Fruit fly (Drosophila melanogaster) whole organism, adult: ENCODE data around the gene CG15543.

ENCODE experiments used
- CG11617 ChIP-seq: fragments of 200-800 bp; sonication (Bioruptor generic); optimal IDR thresholded peaks from 2 replicates; lab custom pipeline; 2017; ENCODE audit warnings: mild to moderate bottlenecking, missing biosample characterization, missing genetic modification reagents, missing genetic modification characterization
- CG12768 ChIP-seq: fragments of 200-800 bp; sonication (Bioruptor generic); optimal IDR thresholded peaks from 2 replicates; lab custom pipeline; 2017; ENCODE audit warnings: missing biosample characterization, missing genetic modification characterization, mild to moderate bottlenecking, moderate library complexity, missing genetic modification reagents
- CG14711 ChIP-seq: fragments of 200-800 bp; sonication (Bioruptor generic); optimal IDR thresholded peaks from 2 replicates; lab custom pipeline; 2018; ENCODE audit warnings: missing biosample characterization, mild to moderate bottlenecking, missing genetic modification characterization, moderate library complexity
- CG1620 ChIP-seq: fragments of 200-800 bp; sonication (Bioruptor generic); optimal IDR thresholded peaks from 2 replicates; lab custom pipeline; 2016; ENCODE audit warnings: missing biosample characterization, missing genetic modification characterization
- CG33017 ChIP-seq: fragments of 200-800 bp; sonication (Bioruptor generic); optimal IDR thresholded peaks from 2 replicates; lab custom pipeline; 2018; ENCODE audit warnings: missing biosample characterization, mild to moderate bottlenecking, missing genetic modification characterization, moderate library complexity
- CG5204 ChIP-seq: fragments of 200-800 bp; sonication (Bioruptor generic); optimal IDR thresholded peaks from 2 replicates; lab custom pipeline; 2016; ENCODE audit warnings: missing biosample characterization, missing genetic modification characterization
- CG7045 ChIP-seq: fragments of 200-800 bp; sonication (Bioruptor generic); optimal IDR thresholded peaks from 2 replicates; lab custom pipeline; 2017; ENCODE audit warnings: missing biosample characterization, mild to moderate bottlenecking, missing genetic modification characterization
- CG7101 ChIP-seq: fragments of 200-800 bp; sonication (Bioruptor generic); optimal IDR thresholded peaks from 2 replicates; lab custom pipeline; 2018; ENCODE audit warnings: missing biosample characterization, mild to moderate bottlenecking, missing genetic modification characterization, moderate library complexity
- Clk ChIP-seq: fragments of 200-800 bp; sonication (Bioruptor generic); optimal IDR thresholded peaks from 2 replicates; lab custom pipeline; 2017; ENCODE audit warnings: missing biosample characterization, missing genetic modification characterization
- Crg-1 ChIP-seq: fragments of 200-800 bp; sonication (Bioruptor generic); optimal IDR thresholded peaks from 2 replicates; lab custom pipeline; 2016; ENCODE audit warnings: missing biosample characterization, missing genetic modification characterization
- Hr96 ChIP-seq: fragments of 200-800 bp; sonication (Bioruptor generic); optimal IDR thresholded peaks from 2 replicates; lab custom pipeline; 2016; ENCODE audit warnings: missing biosample characterization, missing genetic modification characterization
- Mnt ChIP-seq: fragments of 200-800 bp; sonication (Bioruptor generic); optimal IDR thresholded peaks from 2 replicates; lab custom pipeline; 2016; ENCODE audit warnings: missing biosample characterization, mild to moderate bottlenecking, missing genetic modification characterization
- bab1 ChIP-seq: fragments of 200-800 bp; sonication (Bioruptor generic); optimal IDR thresholded peaks from 3 replicates; lab custom pipeline; 2019; ENCODE audit warnings: missing biosample characterization, mild to moderate bottlenecking, missing genetic modification characterization, moderate library complexity
- cic ChIP-seq: fragments of 200-800 bp; sonication (Bioruptor generic); optimal IDR thresholded peaks from 2 replicates; lab custom pipeline; 2017; ENCODE audit warnings: missing biosample characterization, mild to moderate bottlenecking, missing genetic modification characterization, moderate library complexity
- cnc ChIP-seq, 2 experiments: fragments of >200 bp; optimal IDR thresholded peaks; 2 replicates each; lab custom pipeline; 2017
- kay ChIP-seq: fragments of 200-800 bp; sonication (Bioruptor generic); peaks from one replicate; lab custom pipeline; 2016; ENCODE audit warnings: missing biosample characterization, missing genetic modification characterization, borderline replicate concordance
- ovo ChIP-seq: fragments of 200-800 bp; sonication (Bioruptor generic); optimal IDR thresholded peaks from 2 replicates; lab custom pipeline; 2016; ENCODE audit warnings: missing biosample characterization, missing genetic modification characterization
- pad ChIP-seq: fragments of 200-800 bp; sonication (Bioruptor generic); optimal IDR thresholded peaks from 3 replicates; lab custom pipeline; 2017; ENCODE audit warnings: missing biosample characterization, missing genetic modification characterization, mild to moderate bottlenecking, moderate library complexity, missing genetic modification reagents
- tj ChIP-seq: fragments of 200-800 bp; sonication (Bioruptor generic); optimal IDR thresholded peaks from 3 replicates; lab custom pipeline; 2017; ENCODE audit warnings: missing biosample characterization, mild to moderate bottlenecking, missing genetic modification characterization, moderate library complexity
- toe ChIP-seq: fragments of 200-800 bp; sonication (Bioruptor generic); optimal IDR thresholded peaks from 2 replicates; lab custom pipeline; 2016; ENCODE audit warnings: missing biosample characterization, missing genetic modification characterization

The CG15543 gene

dm6 chr3R:30714395-30714794 is 28.3 kb upstream of the CG15543 start:
- TF ChIP-seq ovo (no peak), tj (no peak), cic (no peak), Clk (no peak), CG12768 (GFP tag; lab: Kevin White, UChicago) (no peak), CG7101 (tag; lab: Kevin White, UChicago) (no peak), CG7045 (GFP tag; lab: Kevin White, UChicago) (no peak), Hr96 (GFP tag; lab: Kevin White, UChicago) (no peak), toe (no peak), Crg-1 (no peak), CG14711 (no peak), Mnt (GFP tag; lab: Kevin White, UChicago) (no peak), cnc (optimal IDR thresholded peaks at IDR 0.05; lab: Kevin White, UChicago) (no peak), pad (GFP tag; lab: Kevin White, UChicago) (no peak), CG33017 (tag; lab: Kevin White, UChicago) (no peak), CG11617 (GFP tag; lab: Kevin White, UChicago) (no peak), CG5204 (GFP tag; lab: Kevin White, UChicago) (no peak), CG1620 (GFP tag; lab: Kevin White, UChicago) (no peak), bab1 (GFP tag; lab: Kevin White, UChicago) (no peak), kay (no peak)

DNA sequence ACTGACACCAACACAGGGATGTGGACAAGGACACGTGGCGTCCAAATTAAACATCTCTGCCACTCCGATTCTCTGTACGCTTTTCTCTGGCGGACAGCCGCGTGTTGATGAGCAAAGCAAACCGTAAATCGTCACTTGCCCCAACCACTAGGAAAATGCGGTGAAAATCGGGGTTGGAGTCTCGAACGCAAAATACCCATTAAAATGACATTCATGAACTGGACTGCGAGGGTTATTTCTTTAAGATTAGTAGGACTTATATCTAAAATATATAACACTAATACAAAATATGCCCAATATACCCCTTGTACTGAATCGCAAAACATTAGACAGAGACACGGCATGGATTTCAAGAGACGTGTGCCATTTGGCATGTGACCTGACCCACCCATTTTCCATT is 24.2 kb upstream of the CG15543 start:
- TF ChIP-seq Hr96 (GFP tag; lab: Kevin White, UChicago) (no peak), CG12768 (GFP tag; lab: Kevin White, UChicago) (no peak), CG1620 (GFP tag; lab: Kevin White, UChicago) (no peak), Clk (no peak), CG7101 (tag; lab: Kevin White, UChicago) (no peak), Mnt (GFP tag; lab: Kevin White, UChicago) (no peak), bab1 (GFP tag; lab: Kevin White, UChicago) (no peak), Crg-1 (no peak), CG33017 (tag; lab: Kevin White, UChicago) (no peak), CG7045 (GFP tag; lab: Kevin White, UChicago) (no peak), CG14711 (no peak), CG5204 (GFP tag; lab: Kevin White, UChicago) (no peak), kay (no peak), ovo (no peak)

DNA sequence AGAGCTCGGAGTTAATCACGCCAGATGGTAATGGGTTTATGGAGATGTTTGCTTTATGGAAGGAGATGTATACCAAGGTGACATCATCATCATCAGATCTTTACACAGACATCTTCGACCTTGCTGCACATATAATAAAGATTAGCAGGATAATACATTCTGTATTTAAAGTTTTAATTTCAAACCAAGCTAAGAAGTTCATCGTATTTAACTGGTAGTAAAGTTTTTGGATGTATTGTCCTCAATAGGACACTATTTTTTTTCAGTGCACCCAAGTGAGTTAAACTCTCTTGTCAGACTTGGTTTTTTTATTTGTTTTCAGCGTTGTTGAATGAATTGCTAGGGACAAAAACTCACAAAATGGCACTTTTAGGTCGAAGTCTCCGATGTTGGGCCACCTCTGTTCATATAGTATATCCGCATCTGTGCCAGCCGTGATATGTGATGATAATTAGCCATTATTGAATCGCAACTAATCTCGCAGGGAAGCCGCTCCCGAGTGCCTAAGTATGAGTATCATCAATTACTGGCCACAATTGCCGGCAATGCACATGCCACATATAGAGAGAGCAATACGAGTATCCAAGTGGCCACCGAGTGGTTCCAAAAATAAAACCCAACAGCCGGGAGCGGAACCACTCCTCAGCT is 21.3 kb upstream of the CG15543 start:
- TF ChIP-seq CG1620 (GFP tag; lab: Kevin White, UChicago) (no peak), bab1 (GFP tag; lab: Kevin White, UChicago) (no peak), cic (no peak), Crg-1 (no peak), ovo (no peak), Mnt (GFP tag; lab: Kevin White, UChicago) (no peak), CG7045 (GFP tag; lab: Kevin White, UChicago) (no peak), tj (no peak), CG12768 (GFP tag; lab: Kevin White, UChicago) (no peak), CG7101 (tag; lab: Kevin White, UChicago) (no peak), pad (GFP tag; lab: Kevin White, UChicago) (no peak), CG14711 (no peak), cnc (optimal IDR thresholded peaks at IDR 0.05; lab: Kevin White, UChicago) (no peak), kay (no peak), CG11617 (GFP tag; lab: Kevin White, UChicago) (no peak), Hr96 (GFP tag; lab: Kevin White, UChicago) (no peak)

- TF ChIP-seq CG11617 (GFP tag; lab: Kevin White, UChicago), result no peak
- no peak for TF ChIP-seq Hr96 (GFP tag; lab: Kevin White, UChicago)
- TF ChIP-seq CG1620 (GFP tag; lab: Kevin White, UChicago), result no peak
- TF ChIP-seq cnc (optimal IDR thresholded peaks at IDR 0.05; lab: Kevin White, UChicago), result no peak
- TF ChIP-seq CG14711, result no peak
- TF ChIP-seq CG7045 (GFP tag; lab: Kevin White, UChicago), result no peak
- TF ChIP-seq bab1 (GFP tag; lab: Kevin White, UChicago), result no peak
- TF ChIP-seq Clk, result no peak
- TF ChIP-seq ovo, result no peak
- TF ChIP-seq pad (GFP tag; lab: Kevin White, UChicago), result no peak
- no peak for TF ChIP-seq CG7101 (tag; lab: Kevin White, UChicago)
- no peak for TF ChIP-seq CG5204 (GFP tag; lab: Kevin White, UChicago)
- TF ChIP-seq kay, result no peak
- TF ChIP-seq toe, result no peak
Observed at dm6 chr3R:30722374-30722773, 20.3 kb upstream of the CG15543 start.

DNA sequence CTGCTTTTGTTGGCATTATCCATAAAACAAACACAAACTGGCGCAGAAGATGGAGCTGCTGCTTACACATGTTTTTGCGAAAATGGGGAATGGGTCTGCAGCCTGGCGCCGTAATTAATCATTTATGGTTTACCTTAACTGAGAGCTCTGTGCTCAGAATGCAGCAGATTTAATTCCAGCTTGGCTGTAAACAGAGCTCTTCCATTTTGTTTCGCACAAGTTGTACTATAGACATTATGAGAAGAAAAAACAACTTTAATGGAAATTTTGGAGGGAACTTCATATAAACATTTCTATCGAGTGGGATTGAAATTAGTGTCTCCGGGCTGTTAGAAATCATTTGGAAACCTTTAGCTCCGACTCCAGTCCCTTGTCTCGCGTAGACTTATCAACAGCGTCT is 16.9 kb upstream of the CG15543 start, which contains the start of gene eIF4H2:
TSS of gene eIF4H2 (plus strand) at position 301 of the 400 bp plus-strand sequence.
- TF ChIP-seq ovo, result no peak

- no peak for TF ChIP-seq Clk
Observed at dm6 chr3R:30729013-30729412, 13.7 kb upstream of the CG15543 start.

- TF ChIP-seq CG7101 (tag; lab: Kevin White, UChicago) (no peak), ovo (no peak), CG33017 (tag; lab: Kevin White, UChicago) (no peak), CG12768 (GFP tag; lab: Kevin White, UChicago) (no peak), cic (no peak), CG1620 (GFP tag; lab: Kevin White, UChicago) (no peak), Crg-1 (no peak), toe (no peak), bab1 (GFP tag; lab: Kevin White, UChicago) (no peak), tj (no peak), Clk (no peak), pad (GFP tag; lab: Kevin White, UChicago) (no peak)
Observed at dm6 chr3R:30731065-30731464, 11.6 kb upstream of the CG15543 start, which contains the start of gene CG11313. TSS of gene CG11313 (minus strand) at chr3R:30731165.
